Fruit fly (Drosophila melanogaster) whole organism, embryonic: ENCODE data around the gene CG16957.

Source experiments
- CG1024 ChIP-seq: fragments of 200-800 bp; sonication (Bioruptor generic); IDR thresholded peaks from 2 replicates; pipeline ENCODE4 v1.3.6; 2022; ENCODE audit warnings: missing biosample characterization, missing genetic modification characterization
- CG12155 ChIP-seq: fragments of 200-800 bp; sonication (Bioruptor generic); optimal IDR thresholded peaks from 3 replicates; lab custom pipeline; 2016; ENCODE audit warnings: missing biosample characterization, missing genetic modification characterization
- CG12236 ChIP-seq: fragments of 200-800 bp; sonication (Bioruptor generic); optimal IDR thresholded peaks from 2 replicates; lab custom pipeline; 2016; ENCODE audit warnings: missing biosample characterization, missing genetic modification characterization
- CG13775 ChIP-seq: fragments of 200-800 bp; sonication (Bioruptor generic); optimal IDR thresholded peaks from 3 replicates; lab custom pipeline; 2017; ENCODE audit warnings: missing biosample characterization, mild to moderate bottlenecking, missing genetic modification characterization
- CG14965 ChIP-seq: fragments of 200-800 bp; sonication (Bioruptor generic); optimal IDR thresholded peaks from 2 replicates; lab custom pipeline; 2016; ENCODE audit warnings: missing biosample characterization, missing genetic modification characterization, borderline replicate concordance
- CG16779 ChIP-seq: fragments of 200-800 bp; sonication (Bioruptor generic); IDR thresholded peaks from 2 replicates; pipeline ENCODE4 v1.3.6; 2022; ENCODE audit warnings: missing biosample characterization, missing genetic modification characterization
- CG17802 ChIP-seq: fragments of 200-800 bp; sonication (Bioruptor generic); optimal IDR thresholded peaks from 2 replicates; lab custom pipeline; 2018; ENCODE audit warnings: missing biosample characterization, mild to moderate bottlenecking, missing genetic modification characterization, moderate library complexity
- CG17829 ChIP-seq: fragments of 200-800 bp; optimal IDR thresholded peaks from 2 replicates; lab custom pipeline; 2019; ENCODE audit warnings: missing biosample characterization, mild to moderate bottlenecking, missing genetic modification characterization, moderate library complexity
- CG18599 ChIP-seq: fragments of 200-800 bp; sonication (Bioruptor generic); optimal IDR thresholded peaks from 3 replicates; lab custom pipeline; 2017; ENCODE audit warnings: missing biosample characterization, missing genetic modification characterization, mild to moderate bottlenecking, moderate library complexity, missing genetic modification reagents
- CG3065 ChIP-seq: fragments of 200-800 bp; sonication (Bioruptor generic); optimal IDR thresholded peaks from 2 replicates; lab custom pipeline; 2016; ENCODE audit warnings: missing biosample characterization, missing genetic modification characterization
- CG31224 ChIP-seq: fragments of 200-800 bp; sonication (Bioruptor generic); IDR thresholded peaks from 2 replicates; pipeline ENCODE4 v1.3.6; 2022; ENCODE audit warnings: missing biosample characterization, missing genetic modification characterization
- CG3163 ChIP-seq: fragments of 200-800 bp; sonication (Bioruptor generic); optimal IDR thresholded peaks from 3 replicates; lab custom pipeline; 2016; ENCODE audit warnings: missing biosample characterization, missing genetic modification characterization
- CG3281 ChIP-seq: fragments of 200-800 bp; sonication (Bioruptor generic); optimal IDR thresholded peaks from 3 replicates; lab custom pipeline; 2017; ENCODE audit warnings: missing biosample characterization, mild to moderate bottlenecking, missing genetic modification characterization
- CG4282 ChIP-seq: fragments of 200-800 bp; sonication (Bioruptor generic); optimal IDR thresholded peaks from 2 replicates; lab custom pipeline; 2016; ENCODE audit warnings: missing biosample characterization, missing genetic modification characterization
- CG4360 ChIP-seq: fragments of 200-800 bp; sonication (Bioruptor generic); IDR thresholded peaks from 2 replicates; pipeline ENCODE4 v1.3.6; 2022; ENCODE audit warnings: missing biosample characterization, missing genetic modification characterization
- CG4707 ChIP-seq: fragments of 200-800 bp; sonication (Bioruptor generic); optimal IDR thresholded peaks from 2 replicates; lab custom pipeline; 2018; ENCODE audit warnings: missing biosample characterization, mild to moderate bottlenecking, missing genetic modification characterization, moderate library complexity
- CG7745 ChIP-seq: fragments of 200-800 bp; sonication (Bioruptor generic); optimal IDR thresholded peaks from 2 replicates; lab custom pipeline; 2018; ENCODE audit warnings: missing biosample characterization, mild to moderate bottlenecking, missing genetic modification characterization, moderate library complexity
- CG8359 ChIP-seq: fragments of 200-800 bp; sonication (Bioruptor generic); optimal IDR thresholded peaks from 2 replicates; lab custom pipeline; 2017; ENCODE audit warnings: missing biosample characterization, mild to moderate bottlenecking, missing genetic modification characterization, borderline replicate concordance
- CG8924 ChIP-seq: fragments of 200-800 bp; optimal IDR thresholded peaks from 3 replicates; lab custom pipeline; 2019; ENCODE audit warnings: missing biosample characterization, mild to moderate bottlenecking, missing genetic modification characterization, moderate library complexity
- CG9215 ChIP-seq: fragments of 200-800 bp; sonication (Bioruptor generic); IDR thresholded peaks from 2 replicates; pipeline ENCODE4 v1.3.6; 2022; ENCODE audit warnings: missing biosample characterization, missing genetic modification characterization
- CrebB ChIP-seq: fragments of 200-800 bp; sonication (Bioruptor generic); optimal IDR thresholded peaks from 3 replicates; lab custom pipeline; 2018; ENCODE audit warnings: missing biosample characterization, mild to moderate bottlenecking, missing genetic modification characterization
- D ChIP-seq, 2 experiments: fragments of 200-800 bp in 1 of 2; fragments of >200 bp in 1 of 2; sonication (Bioruptor generic) in 1 of 2; optimal IDR thresholded peaks; 2 replicates in 1 of 2; 3 replicates in 1 of 2; lab custom pipeline; 2017; ENCODE audit warnings: mild to moderate bottlenecking in 1 of 2, missing biosample characterization in 1 of 2, missing genetic modification characterization in 1 of 2, missing genetic modification reagents in 1 of 2
- D19B ChIP-seq: fragments of 200-800 bp; sonication (Bioruptor generic); optimal IDR thresholded peaks from 2 replicates; lab custom pipeline; 2017; ENCODE audit warnings: missing biosample characterization, mild to moderate bottlenecking, missing genetic modification characterization
- Dfd ChIP-seq, 2 experiments: fragments of >200 bp; optimal IDR thresholded peaks; 2 replicates each; lab custom pipeline; 2017; ENCODE audit warnings: missing biosample characterization in 2 of 2, missing genetic modification characterization in 2 of 2
- Dref ChIP-seq: fragments of 200-800 bp; sonication (Bioruptor generic); IDR thresholded peaks from 2 replicates; pipeline ENCODE4 v1.3.6; 2022; ENCODE audit warnings: missing biosample characterization, missing genetic modification characterization
- Hmr ChIP-seq: fragments of 200-800 bp; sonication (Bioruptor generic); optimal IDR thresholded peaks from 3 replicates; lab custom pipeline; 2017; ENCODE audit warnings: mild to moderate bottlenecking, missing biosample characterization, missing genetic modification reagents, missing genetic modification characterization
- Lim3 ChIP-seq: fragments of 200-800 bp; sonication (Bioruptor generic); IDR thresholded peaks from 2 replicates; pipeline ENCODE4 v1.3.6; 2022; ENCODE audit warnings: missing biosample characterization, missing genetic modification characterization
- Oaz ChIP-seq: fragments of 200-800 bp; sonication (Bioruptor generic); IDR thresholded peaks from 2 replicates; pipeline ENCODE4 v1.3.6; 2022; ENCODE audit warnings: missing biosample characterization, missing genetic modification characterization
- Poxn ChIP-seq: fragments of 200-800 bp; sonication (Bioruptor generic); IDR thresholded peaks from 2 replicates; pipeline ENCODE4 v1.3.6; 2022; ENCODE audit warnings: missing biosample characterization, missing genetic modification characterization
- Scr ChIP-seq: fragments of 200-800 bp; sonication (Bioruptor generic); IDR thresholded peaks from 2 replicates; pipeline ENCODE4 v1.3.6; 2022; ENCODE audit warnings: missing biosample characterization, missing genetic modification characterization; ENCODE audit not compliant: partially characterized antibody
- amos ChIP-seq: fragments of 200-800 bp; sonication (Bioruptor generic); IDR thresholded peaks from 2 replicates; pipeline ENCODE4 v1.3.6; 2022; ENCODE audit warnings: missing biosample characterization, missing genetic modification characterization; ENCODE audit not compliant: partially characterized antibody
- ash1 ChIP-seq: fragments of 200-800 bp; sonication (Bioruptor generic); optimal IDR thresholded peaks from 2 replicates; lab custom pipeline; 2018; ENCODE audit warnings: missing biosample characterization, mild to moderate bottlenecking, missing genetic modification characterization
- ato ChIP-seq: fragments of 200-800 bp; sonication (Bioruptor generic); IDR thresholded peaks from 2 replicates; pipeline ENCODE4 v1.3.6; 2022; ENCODE audit warnings: missing biosample characterization, missing genetic modification characterization; ENCODE audit not compliant: partially characterized antibody
- bowl ChIP-seq: fragments of 200-800 bp; sonication (Bioruptor generic); IDR thresholded peaks from 2 replicates; pipeline ENCODE4 v1.3.6; 2022; ENCODE audit warnings: missing biosample characterization, missing genetic modification characterization
- chm ChIP-seq: fragments of 200-800 bp; sonication (Bioruptor generic); IDR thresholded peaks from 2 replicates; pipeline ENCODE4 v1.3.6; 2022; ENCODE audit warnings: missing biosample characterization, missing genetic modification characterization
- crp ChIP-seq, 2 experiments: fragments of 200-800 bp; sonication (Bioruptor generic); optimal IDR thresholded peaks; 2 replicates in 1 of 2; 3 replicates in 1 of 2; lab custom pipeline; 2017; ENCODE audit warnings: missing biosample characterization in 2 of 2, missing genetic modification characterization in 2 of 2, mild to moderate bottlenecking in 1 of 2, moderate library complexity in 1 of 2
- dmrt99B ChIP-seq: fragments of 200-800 bp; sonication (Bioruptor generic); optimal IDR thresholded peaks from 2 replicates; lab custom pipeline; 2018; ENCODE audit warnings: missing biosample characterization, mild to moderate bottlenecking, missing genetic modification characterization, moderate library complexity
- esg ChIP-seq: fragments of 200-800 bp; sonication (Bioruptor generic); conservative IDR thresholded peaks from 2 replicates; pipeline ENCODE4 v1.3.6; 2022; ENCODE audit warnings: missing biosample characterization, missing genetic modification characterization
- gcm2 ChIP-seq: fragments of 200-800 bp; sonication (Bioruptor generic); optimal IDR thresholded peaks from 2 replicates; lab custom pipeline; 2016; ENCODE audit warnings: missing biosample characterization, missing genetic modification characterization
- gro ChIP-seq: fragments of 200-800 bp; sonication (Bioruptor generic); optimal IDR thresholded peaks from 2 replicates; lab custom pipeline; 2016; ENCODE audit warnings: missing biosample characterization, missing genetic modification characterization
- hbn ChIP-seq: fragments of 200-800 bp; sonication (Bioruptor generic); IDR thresholded peaks from 2 replicates; pipeline ENCODE4 v1.3.6; 2022; ENCODE audit warnings: missing biosample characterization, missing genetic modification characterization; ENCODE audit not compliant: partially characterized antibody
- jumu ChIP-seq: fragments of 200-800 bp; sonication (Bioruptor generic); optimal IDR thresholded peaks from 3 replicates; lab custom pipeline; 2016; ENCODE audit warnings: missing biosample characterization, missing genetic modification characterization
- luna ChIP-seq: fragments of 200-800 bp; sonication (Bioruptor generic); optimal IDR thresholded peaks from 2 replicates; lab custom pipeline; 2016; ENCODE audit warnings: missing biosample characterization, missing genetic modification characterization
- nau ChIP-seq: fragments of 200-800 bp; sonication (Bioruptor generic); optimal IDR thresholded peaks from 3 replicates; lab custom pipeline; 2017; ENCODE audit warnings: missing biosample characterization, mild to moderate bottlenecking, missing genetic modification characterization, missing genetic modification reagents
- nmo ChIP-seq: fragments of 200-800 bp; sonication (Bioruptor generic); optimal IDR thresholded peaks from 2 replicates; lab custom pipeline; 2018; ENCODE audit warnings: missing biosample characterization, mild to moderate bottlenecking, missing genetic modification characterization, moderate library complexity
- scrt ChIP-seq: fragments of 200-800 bp; sonication (Bioruptor generic); optimal IDR thresholded peaks from 2 replicates; lab custom pipeline; 2018; ENCODE audit warnings: missing biosample characterization, mild to moderate bottlenecking, missing genetic modification characterization, moderate library complexity
- slp2 ChIP-seq: fragments of 200-800 bp; sonication (Bioruptor generic); optimal IDR thresholded peaks from 2 replicates; lab custom pipeline; 2016; ENCODE audit warnings: missing biosample characterization, missing genetic modification characterization
- sob ChIP-seq: fragments of 200-800 bp; sonication (Bioruptor generic); IDR thresholded peaks from 2 replicates; pipeline ENCODE4 v1.3.6; 2022; ENCODE audit warnings: missing biosample characterization, missing genetic modification characterization
- sr ChIP-seq: fragments of 200-800 bp; sonication (Bioruptor generic); IDR thresholded peaks from 3 replicates; pipeline ENCODE4 v1.3.6; 2022; ENCODE audit warnings: missing biosample characterization, missing genetic modification characterization

CG16957 gene

DNA sequence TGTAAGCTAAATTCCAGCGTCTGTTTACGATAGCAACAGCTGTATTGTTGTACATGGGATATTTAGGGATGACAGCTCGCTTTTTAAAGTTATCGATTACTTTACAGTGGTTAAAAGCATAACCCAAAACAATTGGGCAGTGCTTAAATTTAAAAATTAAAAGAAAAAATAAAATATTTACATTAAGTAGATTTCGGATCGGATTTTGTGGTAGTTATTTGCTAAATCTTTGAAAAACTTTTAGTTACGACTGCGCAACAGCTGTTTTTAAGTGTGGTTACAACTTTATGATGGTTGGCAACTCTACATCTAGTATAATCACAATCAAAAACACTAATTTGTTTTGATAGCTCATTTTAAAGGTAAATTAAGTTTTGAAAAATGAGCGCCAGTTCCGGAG lies 8.7 kb downstream of the CG16957 start, which contains the start of the genes Ing5 and CG7099 (continued):
- TF ChIP-seq D19B, result peak; percentile 83
- TF ChIP-seq CG7745 (tag; lab: Kevin White, UChicago), result peak; percentile 54
- peak; percentile 97 for TF ChIP-seq CG17829 (tag; lab: Kevin White, UChicago)
- peak; percentile 96 for TF ChIP-seq CG12155 (GFP tag; lab: Kevin White, UChicago)
- TF ChIP-seq scrt (GFP tag; lab: Kevin White, UChicago), result peak; percentile 92
- TF ChIP-seq Lim3, result peak; percentile 88
- TF ChIP-seq Dref (GFP tag; lab: Robert Waterston, UW), result peak; percentile 75
- peak; percentile 92 for TF ChIP-seq CG1024 (GFP tag; lab: Robert Waterston, UW)
- TF ChIP-seq hbn (GFP tag; lab: Robert Waterston, UW), result peak; percentile 52; the same call in 1 of the 2 replicates
- peak; percentile 98 for TF ChIP-seq nmo
- peak; percentile 96 for TF ChIP-seq CG18599 (GFP tag; lab: Kevin White, UChicago)
- TF ChIP-seq dmrt99B (tag; lab: Kevin White, UChicago), result peak; percentile 93
- TF ChIP-seq chm (GFP tag; lab: Robert Waterston, UW), result peak; percentile 94
- TF ChIP-seq CG3065 (GFP tag; lab: Kevin White, UChicago), result peak; percentile 95
- peak; percentile 95 for TF ChIP-seq CG16779 (GFP tag; lab: Robert Waterston, UW)
- TF ChIP-seq CG12236, result peak; percentile 73
- peak; percentile 67 for TF ChIP-seq Scr (GFP tag; lab: Robert Waterston, UW)
- peak; percentile 93 for TF ChIP-seq CG31224 (GFP tag; lab: Robert Waterston, UW)
- TF ChIP-seq CrebB (tag; lab: Kevin White, UChicago), result peak; percentile 89
- TF ChIP-seq esg (GFP tag; lab: Robert Waterston, UW), result peak; percentile 94
- TF ChIP-seq luna, result peak; percentile 54
- TF ChIP-seq CG4360 (GFP tag; lab: Robert Waterston, UW), result peak; percentile 79
- 0 out of 2 replicates have a peak, but pooled peaks have one; percentile 23 for TF ChIP-seq ato (GFP tag; lab: Robert Waterston, UW)
- peak; percentile 61 for TF ChIP-seq ash1 (GFP tag; lab: Kevin White, UChicago)
- TF ChIP-seq sr, result peak; percentile 76; the same call in 2 of the 3 replicates
- TF ChIP-seq CG3281 (GFP tag; lab: Kevin White, UChicago), result peak; percentile 95
- TF ChIP-seq crp (GFP tag; optimal IDR thresholded peaks at IDR 0.05; lab: Kevin White, UChicago), result peak; percentile 70 to 88
- peak; percentile 91 for TF ChIP-seq CG4282 (GFP tag; lab: Kevin White, UChicago)
- TF ChIP-seq Poxn (GFP tag; lab: Robert Waterston, UW), result peak; percentile 90
- peak; percentile 87 for TF ChIP-seq CG17802 (tag; lab: Kevin White, UChicago)
- peak; percentile 87 for TF ChIP-seq bowl
- peak; percentile 73 for TF ChIP-seq CG8359 (GFP tag; lab: Kevin White, UChicago)
- peak; percentile 91 for TF ChIP-seq gcm2
- TF ChIP-seq jumu (GFP tag; lab: Kevin White, UChicago), result peak; percentile 81
- peak; percentile 82 for TF ChIP-seq CG4707 (GFP tag; lab: Kevin White, UChicago)
- peak; percentile 97 for TF ChIP-seq CG13775 (GFP tag; lab: Kevin White, UChicago)
- no peak for TF ChIP-seq CG14965 (GFP tag; lab: Kevin White, UChicago)
- peak; percentile 56 for TF ChIP-seq amos (GFP tag; lab: Robert Waterston, UW)
- TF ChIP-seq nau (GFP tag; lab: Kevin White, UChicago), result no peak
- no peak for TF ChIP-seq D (optimal IDR thresholded peaks at IDR 0.05; lab: Kevin White, UChicago)
- peak; percentile 91 for TF ChIP-seq D (GFP tag; optimal IDR thresholded peaks at IDR 0.05; lab: Kevin White, UChicago)
- peak; percentile 92 for TF ChIP-seq Oaz (GFP tag; lab: Robert Waterston, UW)
- TF ChIP-seq CG8924 (tag; lab: Kevin White, UChicago), result peak; percentile 95
- TF ChIP-seq slp2 (GFP tag; lab: Kevin White, UChicago), result peak; percentile 86
- peak; percentile 91 for TF ChIP-seq gro (GFP tag; lab: Kevin White, UChicago)
- TF ChIP-seq Dfd (GFP tag; optimal IDR thresholded peaks at IDR 0.05; lab: Kevin White, UChicago), result no peak
- TF ChIP-seq CG9215 (GFP tag; lab: Robert Waterston, UW), result peak; percentile 94
- TF ChIP-seq CG3163, result peak; percentile 61
- TF ChIP-seq sob (GFP tag; lab: Robert Waterston, UW), result peak; percentile 98
- peak; percentile 94 for TF ChIP-seq Hmr
